Worm (Caenorhabditis elegans): ENCODE results near the gene folt-3.
A peak's percentile ranks its signal among the peaks of the same experiment; 100 is the strongest.

The folt-3 gene

ce11 chrV:7647147-7647546 lies 37.6 kb upstream of the folt-3 start:
- TF ChIP-seq sdc-2 (tag; optimal IDR thresholded peaks at IDR 0.05): peak; percentile 95
- TF ChIP-seq ceh-14 (tag; optimal IDR thresholded peaks at IDR 0.05): no peak

ce11 chrV:7645454-7645853 lies 35.9 kb upstream of the folt-3 start, which contains the start of gene str-47:
TSS of gene str-47 (plus strand) at chrV:7645754.
- TF ChIP-seq ceh-2 (tag; optimal IDR thresholded peaks at IDR 0.05) (no peak), dve-1 (tag; optimal IDR thresholded peaks at IDR 0.05) (no peak), C38D4.7 (GFP tag; optimal IDR thresholded peaks at IDR 0.05) (no peak), unc-55 (GFP tag; optimal IDR thresholded peaks at IDR 0.05) (no peak), lim-6 (tag; optimal IDR thresholded peaks at IDR 0.05) (no peak)

ce11 chrV:7643416-7643815 lies 33.9 kb upstream of the folt-3 start, which contains the start of gene F07C4.11:
TSS of gene F07C4.11 (minus strand) at chrV:7643516.
- TF ChIP-seq ceh-24 (tag; optimal IDR thresholded peaks at IDR 0.05) (no peak), pag-3 (tag; optimal IDR thresholded peaks at IDR 0.05; ENCODE audit: borderline replicate concordance) (no peak), unc-3 (GFP tag; conservative IDR thresholded peaks at IDR 0.05) (no peak), unc-3 (tag; optimal IDR thresholded peaks at IDR 0.05) (no peak), pax-1 (tag; optimal IDR thresholded peaks at IDR 0.05) (no peak)

- TF ChIP-seq syd-9 (tag; optimal IDR thresholded peaks at IDR 0.05) (no peak), elt-2 (tag; optimal IDR thresholded peaks at IDR 0.05) (no peak), nhr-11 (tag; optimal IDR thresholded peaks at IDR 0.05) (no peak), zip-5 (tag; optimal IDR thresholded peaks at IDR 0.05) (no peak), elt-4 (tag; optimal IDR thresholded peaks at IDR 0.05) (no peak), pax-1 (tag; optimal IDR thresholded peaks at IDR 0.05) (no peak), ztf-16 (tag; optimal IDR thresholded peaks at IDR 0.05) (no peak), ceh-19 (GFP tag; optimal IDR thresholded peaks at IDR 0.05) (no peak), unc-55 (GFP tag; optimal IDR thresholded peaks at IDR 0.05) (no peak), rnt-1 (tag; optimal IDR thresholded peaks at IDR 0.05) (no peak), C38D4.7 (GFP tag; optimal IDR thresholded peaks at IDR 0.05) (no peak), sox-4 (tag; optimal IDR thresholded peaks at IDR 0.05) (no peak), hlh-30 (tag; optimal IDR thresholded peaks at IDR 0.05; ENCODE audit: insufficient read depth) (no peak), ceh-31 (tag; optimal IDR thresholded peaks at IDR 0.05) (no peak), ceh-22 (tag; optimal IDR thresholded peaks at IDR 0.05) (no peak), tbx-7 (tag; optimal IDR thresholded peaks at IDR 0.05) (no peak), fkh-6 (tag; optimal IDR thresholded peaks at IDR 0.05) (no peak)
These were observed 32.2 kb upstream of the folt-3 start for ce11 chrV:7641718-7642117.

- TF ChIP-seq hlh-13 (GFP tag; optimal IDR thresholded peaks at IDR 0.05) (no peak), ceh-45 (GFP tag; IDR thresholded peaks at IDR 0.05) (no peak), ceh-48 (tag; optimal IDR thresholded peaks at IDR 0.05) (no peak), nhr-232 (tag; optimal IDR thresholded peaks at IDR 0.05) (no peak)
These were observed 30.2 kb upstream of the folt-3 start, which contains the start of gene F07C4.10 for ce11 chrV:7639787-7640186. TSS of gene F07C4.10 (minus strand) at chrV:7639887.

ce11 chrV:7639356-7639755 lies 29.8 kb upstream of the folt-3 start:
- no peak for TF ChIP-seq elt-2 (tag; optimal IDR thresholded peaks at IDR 0.05)
- TF ChIP-seq ahr-1 (tag; optimal IDR thresholded peaks at IDR 0.05): no peak
- TF ChIP-seq zip-5 (tag; optimal IDR thresholded peaks at IDR 0.05): no peak
- TF ChIP-seq ceh-34 (tag; optimal IDR thresholded peaks at IDR 0.05): no peak
- TF ChIP-seq fkh-10 (GFP tag; optimal IDR thresholded peaks at IDR 0.05): no peak
- no peak for TF ChIP-seq C08G9.2 (tag; optimal IDR thresholded peaks at IDR 0.05)
- TF ChIP-seq T23F11.4 (GFP tag; optimal IDR thresholded peaks at IDR 0.05): no peak
- TF ChIP-seq nhr-11 (tag; optimal IDR thresholded peaks at IDR 0.05): no peak
- TF ChIP-seq npax-4 (tag; optimal IDR thresholded peaks at IDR 0.05): no peak
- TF ChIP-seq hlh-6 (tag; optimal IDR thresholded peaks at IDR 0.05): no peak
- no peak for TF ChIP-seq lim-6 (tag; optimal IDR thresholded peaks at IDR 0.05)

Data from whole organism, late embryonic.